Fruit fly (Drosophila melanogaster) whole organism, prepupa: ENCODE data around the gene CG34316.

ENCODE experiments used
- Blimp-1 ChIP-seq: fragments of 200-800 bp; sonication (Bioruptor generic); optimal IDR thresholded peaks from 3 replicates; lab custom pipeline; 2017; ENCODE audit warnings: missing biosample characterization, missing genetic modification characterization, mild to moderate bottlenecking, moderate library complexity, missing genetic modification reagents
- CG10631 ChIP-seq: fragments of 200-800 bp; sonication (Bioruptor generic); optimal IDR thresholded peaks from 2 replicates; lab custom pipeline; 2016; ENCODE audit warnings: missing biosample characterization, missing genetic modification characterization
- CG10669 ChIP-seq: fragments of 200-800 bp; sonication (Bioruptor generic); optimal IDR thresholded peaks from 3 replicates; lab custom pipeline; 2018; ENCODE audit warnings: missing biosample characterization, mild to moderate bottlenecking, missing genetic modification characterization, moderate library complexity
- CG11294 ChIP-seq: fragments of 200-800 bp; sonication (Bioruptor generic); IDR thresholded peaks from 2 replicates; pipeline ENCODE4 v1.3.6; 2022; ENCODE audit warnings: missing biosample characterization, missing genetic modification characterization
- CG11902 ChIP-seq: fragments of 200-800 bp; sonication (Bioruptor generic); optimal IDR thresholded peaks from 3 replicates; lab custom pipeline; 2016; ENCODE audit warnings: missing biosample characterization, missing genetic modification characterization
- CG15336 ChIP-seq: fragments of 200-800 bp; sonication (Bioruptor generic); IDR thresholded peaks from 2 replicates; pipeline ENCODE4 v1.3.6; 2022; ENCODE audit warnings: missing biosample characterization, missing genetic modification characterization
- CG16779 ChIP-seq: fragments of 200-800 bp; sonication (Bioruptor generic); optimal IDR thresholded peaks from 3 replicates; lab custom pipeline; 2017; ENCODE audit warnings: missing biosample characterization, mild to moderate bottlenecking, missing genetic modification characterization
- CG3032 ChIP-seq: fragments of 200-800 bp; optimal IDR thresholded peaks from 2 replicates; lab custom pipeline; 2019; ENCODE audit warnings: missing biosample characterization, mild to moderate bottlenecking, missing genetic modification characterization, moderate library complexity
- CG34406 ChIP-seq: fragments of 200-800 bp; sonication (Bioruptor generic); optimal IDR thresholded peaks from 3 replicates; lab custom pipeline; 2016; ENCODE audit warnings: missing biosample characterization, missing genetic modification characterization
- CG3919 ChIP-seq: fragments of 200-800 bp; sonication (Bioruptor generic); optimal IDR thresholded peaks from 3 replicates; lab custom pipeline; 2016; ENCODE audit warnings: missing biosample characterization, missing genetic modification characterization
- CG4318 ChIP-seq: fragments of 200-800 bp; sonication (Bioruptor generic); optimal IDR thresholded peaks from 3 replicates; lab custom pipeline; 2017; ENCODE audit warnings: missing biosample characterization, mild to moderate bottlenecking, missing genetic modification characterization
- CG6163 ChIP-seq: fragments of 200-800 bp; sonication (Bioruptor generic); IDR thresholded peaks from 3 replicates; pipeline ENCODE4 v1.3.6; 2022; ENCODE audit warnings: missing biosample characterization, missing genetic modification characterization
- CG6276 ChIP-seq: fragments of 200-800 bp; sonication (Bioruptor generic); optimal IDR thresholded peaks from 2 replicates; lab custom pipeline; 2017; ENCODE audit warnings: missing biosample characterization, mild to moderate bottlenecking, missing genetic modification characterization
- CG6792 ChIP-seq: fragments of 200-800 bp; sonication (Bioruptor generic); optimal IDR thresholded peaks from 3 replicates; lab custom pipeline; 2016; ENCODE audit warnings: missing biosample characterization, missing genetic modification characterization
- CG6854 ChIP-seq: fragments of 200-800 bp; sonication (Bioruptor generic); optimal IDR thresholded peaks from 2 replicates; lab custom pipeline; 2017; ENCODE audit warnings: missing biosample characterization, mild to moderate bottlenecking, missing genetic modification characterization
- CG8119 ChIP-seq: fragments of 200-800 bp; sonication (Bioruptor generic); IDR thresholded peaks from 3 replicates; pipeline ENCODE4 v1.3.6; 2022; ENCODE audit warnings: missing biosample characterization, missing genetic modification characterization
- CG8319 ChIP-seq: fragments of 200-800 bp; sonication (Bioruptor generic); optimal IDR thresholded peaks from 3 replicates; lab custom pipeline; 2016; ENCODE audit warnings: missing biosample characterization, missing genetic modification characterization
- CG9139 ChIP-seq: fragments of 200-800 bp; sonication (Bioruptor generic); optimal IDR thresholded peaks from 3 replicates; lab custom pipeline; 2017; ENCODE audit warnings: missing biosample characterization, mild to moderate bottlenecking, missing genetic modification characterization
- Eip75B ChIP-seq: fragments of 200-800 bp; sonication (Bioruptor generic); optimal IDR thresholded peaks from 3 replicates; lab custom pipeline; 2016; ENCODE audit warnings: missing biosample characterization, missing genetic modification characterization
- Eip78C ChIP-seq: fragments of 200-800 bp; sonication (Bioruptor generic); peaks from one replicate; lab custom pipeline; 2016; ENCODE audit warnings: missing biosample characterization, missing genetic modification characterization
- Eip93F ChIP-seq: fragments of 200-800 bp; sonication (Bioruptor generic); optimal IDR thresholded peaks from 2 replicates; lab custom pipeline; 2016; ENCODE audit warnings: missing biosample characterization, mild to moderate bottlenecking, missing genetic modification characterization
- Ets96B ChIP-seq: fragments of 200-800 bp; optimal IDR thresholded peaks from 2 replicates; lab custom pipeline; 2019; ENCODE audit warnings: missing biosample characterization, mild to moderate bottlenecking, missing genetic modification characterization, moderate library complexity
- Gug ChIP-seq: fragments of 200-800 bp; sonication (Bioruptor generic); IDR thresholded peaks from 2 replicates; pipeline ENCODE4 v1.3.6; 2022; ENCODE audit warnings: missing biosample characterization, missing genetic modification characterization
- Hr38 ChIP-seq: sonication (Bioruptor generic); optimal IDR thresholded peaks from 2 replicates; lab custom pipeline; 2016; ENCODE audit warnings: missing biosample characterization, missing genetic modification characterization
- Hr39 ChIP-seq: fragments of 200-800 bp; sonication (Bioruptor generic); optimal IDR thresholded peaks from 2 replicates; lab custom pipeline; 2016; ENCODE audit warnings: missing biosample characterization, missing genetic modification characterization
- Hr4 ChIP-seq: fragments of 200-800 bp; sonication (Bioruptor generic); optimal IDR thresholded peaks from 3 replicates; lab custom pipeline; 2016; ENCODE audit warnings: missing biosample characterization, missing genetic modification characterization
- Met ChIP-seq: fragments of 200-800 bp; sonication (Bioruptor generic); optimal IDR thresholded peaks from 3 replicates; lab custom pipeline; 2016; ENCODE audit warnings: missing biosample characterization, missing genetic modification characterization
- OdsH ChIP-seq: fragments of 200-800 bp; sonication (Bioruptor generic); optimal IDR thresholded peaks from 3 replicates; lab custom pipeline; 2016; ENCODE audit warnings: missing biosample characterization, missing genetic modification characterization
- Smox ChIP-seq: fragments of 200-800 bp; sonication (Bioruptor generic); optimal IDR thresholded peaks from 3 replicates; lab custom pipeline; 2016; ENCODE audit warnings: missing biosample characterization, missing genetic modification characterization
- Sox14 ChIP-seq: fragments of 200-800 bp; sonication (Bioruptor generic); optimal IDR thresholded peaks from 3 replicates; lab custom pipeline; 2016; ENCODE audit warnings: missing biosample characterization, missing genetic modification characterization
- Sox15 ChIP-seq: fragments of 200-800 bp; sonication (Bioruptor generic); optimal IDR thresholded peaks from 3 replicates; lab custom pipeline; 2016; ENCODE audit warnings: missing biosample characterization, missing genetic modification characterization
- cyc ChIP-seq: fragments of 200-800 bp; sonication (Bioruptor generic); optimal IDR thresholded peaks from 3 replicates; lab custom pipeline; 2016; ENCODE audit warnings: missing biosample characterization, missing genetic modification characterization
- dac ChIP-seq: fragments of 200-800 bp; sonication (Bioruptor generic); optimal IDR thresholded peaks from 2 replicates; lab custom pipeline; 2017; ENCODE audit warnings: missing biosample characterization, mild to moderate bottlenecking, missing genetic modification characterization
- dsx ChIP-seq: fragments of 200-800 bp; optimal IDR thresholded peaks from 3 replicates; lab custom pipeline; 2019; ENCODE audit warnings: missing biosample characterization, mild to moderate bottlenecking, missing genetic modification characterization, moderate library complexity; ENCODE audit not compliant: poor library complexity, severe bottlenecking
- eg ChIP-seq: fragments of 200-800 bp; sonication (Bioruptor generic); IDR thresholded peaks from 3 replicates; pipeline ENCODE4 v1.3.6; 2022; ENCODE audit warnings: missing biosample characterization, missing genetic modification characterization
- fd59A ChIP-seq: fragments of 200-800 bp; sonication (Bioruptor generic); optimal IDR thresholded peaks from 2 replicates; lab custom pipeline; 2017; ENCODE audit warnings: missing biosample characterization, mild to moderate bottlenecking, missing genetic modification characterization, missing genetic modification reagents
- fd85E ChIP-seq: fragments of 200-800 bp; sonication (Bioruptor generic); optimal IDR thresholded peaks from 3 replicates; lab custom pipeline; 2016; ENCODE audit warnings: missing biosample characterization, missing genetic modification characterization
- fkh ChIP-seq: fragments of 200-800 bp; sonication (Bioruptor generic); optimal IDR thresholded peaks from 3 replicates; lab custom pipeline; 2017; ENCODE audit warnings: missing biosample characterization, mild to moderate bottlenecking, missing genetic modification characterization, moderate library complexity
- lz ChIP-seq: fragments of 200-800 bp; sonication (Bioruptor generic); optimal IDR thresholded peaks from 3 replicates; lab custom pipeline; 2016; ENCODE audit warnings: missing biosample characterization, missing genetic modification characterization
- net ChIP-seq: fragments of 200-800 bp; sonication (Bioruptor generic); optimal IDR thresholded peaks from 3 replicates; lab custom pipeline; 2016; ENCODE audit warnings: missing biosample characterization, missing genetic modification characterization
- pdm3 ChIP-seq: fragments of 200-800 bp; sonication (Bioruptor generic); optimal IDR thresholded peaks from 3 replicates; lab custom pipeline; 2016; ENCODE audit warnings: missing biosample characterization, missing genetic modification characterization
- spab ChIP-seq: fragments of 200-800 bp; sonication (Bioruptor generic); optimal IDR thresholded peaks from 2 replicates; lab custom pipeline; 2017; ENCODE audit warnings: missing biosample characterization, mild to moderate bottlenecking, missing genetic modification characterization, missing genetic modification reagents
- svp ChIP-seq: fragments of 200-800 bp; sonication (Bioruptor generic); peaks from one replicate; lab custom pipeline; 2016; ENCODE audit warnings: missing biosample characterization, missing genetic modification characterization
- topi ChIP-seq: fragments of 200-800 bp; sonication (Bioruptor generic); optimal IDR thresholded peaks from 3 replicates; lab custom pipeline; 2016; ENCODE audit warnings: missing biosample characterization, missing genetic modification characterization
- vri ChIP-seq: fragments of 200-800 bp; sonication (Bioruptor generic); optimal IDR thresholded peaks from 3 replicates; lab custom pipeline; 2016; ENCODE audit warnings: missing biosample characterization, mild to moderate bottlenecking, missing genetic modification characterization

The CG34316 gene

dm6 chr3R:15277926-15278869 lies 47.8 kb downstream of the CG34316 start, which contains the start of the genes MRG15 and Tm1:
Gene MRG15, minus strand, starts transcription at chr3R:15278109.
Gene Tm1, plus strand, starts transcription at chr3R:15278220.
- TF ChIP-seq fkh (GFP tag; lab: Kevin White, UChicago) (peak; percentile 31), CG9139 (GFP tag; lab: Kevin White, UChicago) (no peak), CG11902 (no peak), Hr4 (GFP tag; lab: Kevin White, UChicago) (no peak), Sox14 (peak; percentile 10), OdsH (GFP tag; lab: Kevin White, UChicago) (no peak), dac (GFP tag; lab: Kevin White, UChicago) (no peak), svp (GFP tag; lab: Kevin White, UChicago) (peak; percentile 10), CG8319 (no peak), CG16779 (no peak), Hr39 (GFP tag; lab: Kevin White, UChicago) (peak; percentile 1), cyc (GFP tag; lab: Kevin White, UChicago) (no peak), vri (peak; percentile 57), eg (GFP tag; lab: Robert Waterston, UW) (no peak), CG6792 (no peak), net (GFP tag; lab: Kevin White, UChicago) (no peak), CG3032 (no peak), Gug (GFP tag; lab: Robert Waterston, UW) (no peak), Eip78C (GFP tag; lab: Kevin White, UChicago) (peak; percentile 56), CG4318 (GFP tag; lab: Kevin White, UChicago) (no peak), CG6276 (GFP tag; lab: Kevin White, UChicago) (no peak), dsx (GFP tag; lab: Kevin White, UChicago) (peak; percentile 91)

- TF ChIP-seq CG3919 (peak; percentile 60), svp (GFP tag; lab: Kevin White, UChicago) (peak; percentile 93), CG3032 (peak; percentile 18), Blimp-1 (GFP tag; lab: Kevin White, UChicago) (peak; percentile 50), CG8119 (GFP tag; lab: Robert Waterston, UW) (peak; percentile 58), CG11294 (no peak), OdsH (GFP tag; lab: Kevin White, UChicago) (peak; percentile 77), Met (GFP tag; lab: Kevin White, UChicago) (peak; percentile 80), CG6854 (GFP tag; lab: Kevin White, UChicago) (peak; percentile 11), topi (GFP tag; lab: Kevin White, UChicago) (peak; percentile 73), lz (GFP tag; lab: Kevin White, UChicago) (peak; percentile 76), CG10669 (GFP tag; lab: Kevin White, UChicago) (no peak), fd85E (no peak), Hr38 (GFP tag; lab: Kevin White, UChicago) (no peak), CG34406 (GFP tag; lab: Kevin White, UChicago) (peak; percentile 76), Smox (GFP tag; lab: Kevin White, UChicago) (peak; percentile 73), fkh (GFP tag; lab: Kevin White, UChicago) (peak; percentile 46), Hr39 (GFP tag; lab: Kevin White, UChicago) (peak; percentile 48), fd59A (no peak), spab (GFP tag; lab: Kevin White, UChicago) (peak; percentile 4), CG6276 (GFP tag; lab: Kevin White, UChicago) (peak; percentile 67), CG15336 (GFP tag; lab: Robert Waterston, UW) (peak; percentile 54; the same call in 1 of the 2 replicates), Sox15 (GFP tag; lab: Kevin White, UChicago) (peak; percentile 47), Hr4 (GFP tag; lab: Kevin White, UChicago) (peak; percentile 67), Eip93F (GFP tag; lab: Kevin White, UChicago) (peak; percentile 70), CG10631 (GFP tag; lab: Kevin White, UChicago) (peak; percentile 69), cyc (GFP tag; lab: Kevin White, UChicago) (peak; percentile 72), net (GFP tag; lab: Kevin White, UChicago) (peak; percentile 52), Ets96B (tag; lab: Kevin White, UChicago) (peak; percentile 9), Eip78C (GFP tag; lab: Kevin White, UChicago) (peak; percentile 91), Gug (GFP tag; lab: Robert Waterston, UW) (peak; percentile 30; the same call in 1 of the 2 replicates), CG6163 (GFP tag; lab: Robert Waterston, UW) (0 out of 3 replicates have a peak, but pooled peaks have one; percentile 39), pdm3 (GFP tag; lab: Kevin White, UChicago) (peak; percentile 67), Eip75B (peak; percentile 58), CG9139 (GFP tag; lab: Kevin White, UChicago) (no peak), CG16779 (no peak)
Observed at dm6 chr3R:15280619-15281334, 50.4 kb downstream of the CG34316 start.
